Worm (Caenorhabditis elegans) whole organism, midembryonic: ENCODE data around the gene F32B6.4.

Source experiments
- T22C8.4 ChIP-seq: fragments of 200-800 bp; sonication (Bioruptor generic); IDR thresholded peaks from 2 replicates; pipeline ENCODE4 v1.3.6; 2022; ENCODE audit warnings: missing genetic modification characterization, missing compliant biosample characterization
- cog-1 ChIP-seq: sonication (generic microtip); optimal IDR thresholded peaks from 2 replicates; lab custom pipeline; 2016; ENCODE audit warnings: missing genetic modification characterization, missing compliant biosample characterization
- flt-1 ChIP-seq: fragments of 200-800 bp; sonication (Bioruptor generic); IDR thresholded peaks from 2 replicates; pipeline ENCODE4 v1.3.6; 2022; ENCODE audit warnings: missing genetic modification characterization, missing compliant biosample characterization
- klf-2 ChIP-seq: fragments of 200-800 bp; sonication (Bioruptor generic); conservative IDR thresholded peaks from 2 replicates; pipeline ENCODE4 v1.3.6; 2022; ENCODE audit warnings: missing genetic modification reagents, missing genetic modification characterization, missing compliant biosample characterization
- med-1 ChIP-seq: sonication (generic microtip); optimal IDR thresholded peaks from 2 replicates; lab custom pipeline; 2017; ENCODE audit warnings: missing genetic modification characterization, mild to moderate bottlenecking, missing compliant biosample characterization, antibody characterized with exemption, missing genetic modification reagents; ENCODE audit not compliant: insufficient read depth
- ref-1 ChIP-seq: fragments of 200-800 bp; sonication (Bioruptor generic); conservative IDR thresholded peaks from 2 replicates; pipeline ENCODE4 v1.3.6; 2022; ENCODE audit warnings: missing genetic modification reagents, missing genetic modification characterization, missing compliant biosample characterization
- ztf-23 ChIP-seq: fragments of 200-800 bp; sonication (Bioruptor generic); IDR thresholded peaks from 2 replicates; pipeline ENCODE4 v1.3.6; 2022; ENCODE audit warnings: missing genetic modification reagents, missing genetic modification characterization, missing compliant biosample characterization
- ztf-29 ChIP-seq: fragments of 200-800 bp; sonication (Bioruptor generic); IDR thresholded peaks from 2 replicates; pipeline ENCODE4 v1.3.6; 2022; ENCODE audit warnings: missing genetic modification reagents, missing genetic modification characterization, missing compliant biosample characterization

DNA sequence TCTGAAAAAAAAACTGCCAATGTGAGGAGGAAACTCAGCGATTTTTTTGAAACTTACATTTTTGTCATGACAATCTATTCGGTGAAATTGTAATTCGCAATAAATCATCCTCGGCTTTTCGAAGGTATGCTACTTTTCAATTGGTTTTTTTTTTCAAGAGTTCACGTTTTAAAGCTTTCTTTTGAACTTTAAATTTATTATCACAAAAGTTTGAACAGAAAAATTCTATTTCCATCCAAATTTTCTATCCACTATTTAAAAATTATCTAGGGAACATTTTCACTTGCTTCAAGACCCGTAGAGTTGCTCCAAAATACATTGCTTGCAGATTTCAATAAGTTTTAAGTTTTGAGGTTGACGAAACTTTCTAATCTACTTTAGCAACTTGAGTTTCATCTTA is 45.3 kb downstream of the F32B6.4 start, which contains the start of gene K07F5.6:
- TF ChIP-seq flt-1 (GFP tag; lab: Robert Waterston, UW) (no peak), klf-2 (GFP tag; lab: Robert Waterston, UW) (no peak), med-1 (GFP tag; lab: Kevin White, UChicago) (no peak), T22C8.4 (GFP tag; lab: Robert Waterston, UW) (no peak), ztf-23 (GFP tag; lab: Robert Waterston, UW) (no peak), ref-1 (no peak), ztf-29 (GFP tag; lab: Robert Waterston, UW) (no peak), cog-1 (no peak)
